Fruit fly (Drosophila melanogaster): ENCODE results near the gene cpb.

cpb gene

dm6 chr2L:1696269-1696668 lies 8.4 kb upstream of the cpb start:
- TF ChIP-seq Clk (GFP tag; optimal IDR thresholded peaks at IDR 0.05), result no peak
- no peak for TF ChIP-seq tj (GFP tag; optimal IDR thresholded peaks at IDR 0.05)
- TF ChIP-seq pad (GFP tag; optimal IDR thresholded peaks at IDR 0.05), result no peak
- no peak for TF ChIP-seq CG1620 (GFP tag; optimal IDR thresholded peaks at IDR 0.05)
- TF ChIP-seq bab1 (GFP tag; optimal IDR thresholded peaks at IDR 0.05), result no peak
- no peak for TF ChIP-seq CG11617 (GFP tag; optimal IDR thresholded peaks at IDR 0.05)
- no peak for TF ChIP-seq ovo (GFP tag; optimal IDR thresholded peaks at IDR 0.05)
- TF ChIP-seq Crg-1 (GFP tag; optimal IDR thresholded peaks at IDR 0.05), result no peak
- TF ChIP-seq CG7045 (GFP tag; optimal IDR thresholded peaks at IDR 0.05), result no peak
- TF ChIP-seq CG5204 (GFP tag; optimal IDR thresholded peaks at IDR 0.05), result no peak
- TF ChIP-seq CG33017 (tag; optimal IDR thresholded peaks at IDR 0.05), result no peak
- TF ChIP-seq Mnt (GFP tag; optimal IDR thresholded peaks at IDR 0.05), result no peak
- TF ChIP-seq cnc (optimal IDR thresholded peaks at IDR 0.05), result no peak
- no peak for TF ChIP-seq CG14711 (tag; optimal IDR thresholded peaks at IDR 0.05)

dm6 chr2L:1706961-1707360 lies 2.3 kb downstream of the cpb start:
- TF ChIP-seq cic (GFP tag; optimal IDR thresholded peaks at IDR 0.05), result no peak

dm6 chr2L:1708110-1708509 lies 3.4 kb downstream of the cpb start:
- peak; percentile 62 for TF ChIP-seq cic (GFP tag; optimal IDR thresholded peaks at IDR 0.05)
- no peak for TF ChIP-seq CG12768 (GFP tag; optimal IDR thresholded peaks at IDR 0.05)

DNA sequence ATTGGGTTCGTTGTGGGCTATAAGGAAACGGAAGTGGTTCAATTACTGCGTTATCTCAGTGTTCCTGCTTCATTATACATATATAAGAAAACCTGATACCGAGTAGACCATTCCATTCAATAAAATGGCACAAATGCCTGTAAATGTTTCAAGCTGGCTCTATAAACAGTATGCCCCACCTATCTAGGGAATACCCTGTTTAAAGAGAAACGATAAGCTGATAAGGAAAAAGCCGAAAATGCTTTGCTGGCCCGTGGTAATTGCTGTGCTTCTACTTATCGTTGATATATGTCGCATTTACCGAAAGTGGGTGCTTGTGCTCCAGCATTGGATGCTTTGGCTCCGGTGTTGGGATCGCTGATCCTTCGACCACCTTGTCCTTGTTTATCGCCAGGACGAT lies 4.6 kb downstream of the cpb start:
- no peak for TF ChIP-seq CG7101 (tag; optimal IDR thresholded peaks at IDR 0.05)
- TF ChIP-seq kay (GFP tag; ENCODE audit: borderline replicate concordance), result no peak
- no peak for TF ChIP-seq Hr96 (GFP tag; optimal IDR thresholded peaks at IDR 0.05)
- no peak for TF ChIP-seq CG14711 (tag; optimal IDR thresholded peaks at IDR 0.05)
- no peak for TF ChIP-seq Mnt (GFP tag; optimal IDR thresholded peaks at IDR 0.05)
- no peak for TF ChIP-seq cnc (optimal IDR thresholded peaks at IDR 0.05)
- no peak for TF ChIP-seq CG12768 (GFP tag; optimal IDR thresholded peaks at IDR 0.05)
- TF ChIP-seq Crg-1 (GFP tag; optimal IDR thresholded peaks at IDR 0.05), result no peak
- no peak for TF ChIP-seq CG5204 (GFP tag; optimal IDR thresholded peaks at IDR 0.05)
- TF ChIP-seq toe (GFP tag; optimal IDR thresholded peaks at IDR 0.05), result no peak
- TF ChIP-seq bab1 (GFP tag; optimal IDR thresholded peaks at IDR 0.05), result no peak
- TF ChIP-seq CG1620 (GFP tag; optimal IDR thresholded peaks at IDR 0.05), result no peak
- TF ChIP-seq CG7045 (GFP tag; optimal IDR thresholded peaks at IDR 0.05), result no peak
- TF ChIP-seq pad (GFP tag; optimal IDR thresholded peaks at IDR 0.05), result no peak
- no peak for TF ChIP-seq CG33017 (tag; optimal IDR thresholded peaks at IDR 0.05)
- TF ChIP-seq ovo (GFP tag; optimal IDR thresholded peaks at IDR 0.05), result no peak

dm6 chr2L:1710224-1710623 lies 5.5 kb downstream of the cpb start, which contains the start of the genes CG17660 and mRpL48:
Gene CG17660 (minus strand): TSS chr2L:1710421.
Gene mRpL48 (plus strand): TSS chr2L:1710462.
- peak; percentile 10 for TF ChIP-seq CG14711 (tag; optimal IDR thresholded peaks at IDR 0.05)
- TF ChIP-seq cic (GFP tag; optimal IDR thresholded peaks at IDR 0.05), result peak; percentile 22
- peak; percentile 33 for TF ChIP-seq CG11617 (GFP tag; optimal IDR thresholded peaks at IDR 0.05)
- TF ChIP-seq CG12768 (GFP tag; optimal IDR thresholded peaks at IDR 0.05), result no peak
- TF ChIP-seq CG1620 (GFP tag; optimal IDR thresholded peaks at IDR 0.05), result peak; percentile 19
- no peak for TF ChIP-seq tj (GFP tag; optimal IDR thresholded peaks at IDR 0.05)
- no peak for TF ChIP-seq pad (GFP tag; optimal IDR thresholded peaks at IDR 0.05)
- TF ChIP-seq CG7045 (GFP tag; optimal IDR thresholded peaks at IDR 0.05), result no peak
- peak; percentile 17 for TF ChIP-seq CG7101 (tag; optimal IDR thresholded peaks at IDR 0.05)
- TF ChIP-seq Mnt (GFP tag; optimal IDR thresholded peaks at IDR 0.05), result peak; percentile 62
- no peak for TF ChIP-seq CG5204 (GFP tag; optimal IDR thresholded peaks at IDR 0.05)
- TF ChIP-seq bab1 (GFP tag; optimal IDR thresholded peaks at IDR 0.05), result peak; percentile 32
- peak; percentile 40 for TF ChIP-seq ovo (GFP tag; optimal IDR thresholded peaks at IDR 0.05)

- TF ChIP-seq CG12768 (GFP tag; optimal IDR thresholded peaks at IDR 0.05), result no peak
- no peak for TF ChIP-seq cic (GFP tag; optimal IDR thresholded peaks at IDR 0.05)
- TF ChIP-seq kay (GFP tag; ENCODE audit: borderline replicate concordance), result no peak
- TF ChIP-seq tj (GFP tag; optimal IDR thresholded peaks at IDR 0.05), result no peak
- TF ChIP-seq bab1 (GFP tag; optimal IDR thresholded peaks at IDR 0.05), result peak; percentile 38
- TF ChIP-seq CG7045 (GFP tag; optimal IDR thresholded peaks at IDR 0.05), result no peak
- no peak for TF ChIP-seq CG1620 (GFP tag; optimal IDR thresholded peaks at IDR 0.05)
- TF ChIP-seq CG14711 (tag; optimal IDR thresholded peaks at IDR 0.05), result no peak
- no peak for TF ChIP-seq CG33017 (tag; optimal IDR thresholded peaks at IDR 0.05)
- peak; percentile 18 for TF ChIP-seq CG11617 (GFP tag; optimal IDR thresholded peaks at IDR 0.05)
- no peak for TF ChIP-seq Clk (GFP tag; optimal IDR thresholded peaks at IDR 0.05)
- TF ChIP-seq Crg-1 (GFP tag; optimal IDR thresholded peaks at IDR 0.05), result no peak
- TF ChIP-seq ovo (GFP tag; optimal IDR thresholded peaks at IDR 0.05), result no peak
- TF ChIP-seq cnc (optimal IDR thresholded peaks at IDR 0.05), result no peak
- TF ChIP-seq pad (GFP tag; optimal IDR thresholded peaks at IDR 0.05), result no peak
- no peak for TF ChIP-seq CG5204 (GFP tag; optimal IDR thresholded peaks at IDR 0.05)
- TF ChIP-seq CG7101 (tag; optimal IDR thresholded peaks at IDR 0.05), result no peak
- peak; percentile 39 for TF ChIP-seq Mnt (GFP tag; optimal IDR thresholded peaks at IDR 0.05)
- TF ChIP-seq Hr96 (GFP tag; optimal IDR thresholded peaks at IDR 0.05), result no peak
- TF ChIP-seq toe (GFP tag; optimal IDR thresholded peaks at IDR 0.05), result no peak
These were observed 11.1 kb downstream of the cpb start, which contains the start of gene frtz for dm6 chr2L:1715699-1716333. Gene frtz (minus strand): TSS chr2L:1715851.

dm6 chr2L:1717247-1717646 lies 12.5 kb downstream of the cpb start:
- TF ChIP-seq CG5204 (GFP tag; optimal IDR thresholded peaks at IDR 0.05) (no peak), CG12768 (GFP tag; optimal IDR thresholded peaks at IDR 0.05) (no peak), tj (GFP tag; optimal IDR thresholded peaks at IDR 0.05) (no peak), toe (GFP tag; optimal IDR thresholded peaks at IDR 0.05) (no peak), Clk (GFP tag; optimal IDR thresholded peaks at IDR 0.05) (no peak), kay (GFP tag; ENCODE audit: borderline replicate concordance) (no peak), CG33017 (tag; optimal IDR thresholded peaks at IDR 0.05) (no peak), CG1620 (GFP tag; optimal IDR thresholded peaks at IDR 0.05) (no peak), CG7045 (GFP tag; optimal IDR thresholded peaks at IDR 0.05) (no peak), CG11617 (GFP tag; optimal IDR thresholded peaks at IDR 0.05) (no peak), Crg-1 (GFP tag; optimal IDR thresholded peaks at IDR 0.05) (no peak), CG14711 (tag; optimal IDR thresholded peaks at IDR 0.05) (no peak), bab1 (GFP tag; optimal IDR thresholded peaks at IDR 0.05) (no peak), Hr96 (GFP tag; optimal IDR thresholded peaks at IDR 0.05) (no peak), Mnt (GFP tag; optimal IDR thresholded peaks at IDR 0.05) (no peak), ovo (GFP tag; optimal IDR thresholded peaks at IDR 0.05) (no peak), pad (GFP tag; optimal IDR thresholded peaks at IDR 0.05) (no peak), cnc (optimal IDR thresholded peaks at IDR 0.05) (no peak), cic (GFP tag; optimal IDR thresholded peaks at IDR 0.05) (no peak), CG7101 (tag; optimal IDR thresholded peaks at IDR 0.05) (no peak)
